Worm (Caenorhabditis elegans) whole organism, young adult: ENCODE data around the gene H20E11.1.
A peak's percentile ranks its signal among the peaks of the same experiment; 100 is the strongest.

ENCODE experiments used
- F22D6.2 ChIP-seq: sonication (generic microtip); optimal IDR thresholded peaks from 2 replicates; lab custom pipeline; 2016; ENCODE audit warnings: mild to moderate bottlenecking, missing genetic modification characterization, missing compliant biosample characterization
- F23B12.7 ChIP-seq: sonication (generic microtip); optimal IDR thresholded peaks from 2 replicates; lab custom pipeline; 2017; ENCODE audit warnings: missing genetic modification characterization, mild to moderate bottlenecking, missing compliant biosample characterization, antibody characterized with exemption, moderate library complexity; ENCODE audit not compliant: insufficient read depth
- F52B5.7 ChIP-seq: sonication (generic microtip); optimal IDR thresholded peaks from 2 replicates; lab custom pipeline; 2016; ENCODE audit warnings: mild to moderate bottlenecking, missing genetic modification characterization, missing compliant biosample characterization
- F57A8.1 ChIP-seq: fragments of 200-800 bp; sonication (Bioruptor generic); optimal IDR thresholded peaks from 2 replicates; lab custom pipeline; 2018; ENCODE audit warnings: mild to moderate bottlenecking, missing genetic modification characterization, moderate library complexity, missing compliant biosample characterization
- K11D2.4 ChIP-seq: fragments of 200-800 bp; sonication (Bioruptor generic); IDR thresholded peaks from 2 replicates; pipeline ENCODE4 v1.3.6; 2022; ENCODE audit warnings: missing genetic modification reagents, missing genetic modification characterization, missing compliant biosample characterization
- T07F8.4 ChIP-seq: sonication (generic microtip); optimal IDR thresholded peaks from 2 replicates; lab custom pipeline; 2016; ENCODE audit warnings: mild to moderate bottlenecking, missing genetic modification characterization, moderate library complexity, missing compliant biosample characterization
- ZK185.1 ChIP-seq: sonication (generic microtip); optimal IDR thresholded peaks from 2 replicates; lab custom pipeline; 2016; ENCODE audit warnings: mild to moderate bottlenecking, missing genetic modification characterization, missing compliant biosample characterization; ENCODE audit not compliant: poor library complexity, severe bottlenecking
- aptf-3 ChIP-seq: fragments of 200-800 bp; sonication (Bioruptor generic); IDR thresholded peaks from 2 replicates; pipeline ENCODE4 v1.3.6; 2022; ENCODE audit warnings: missing genetic modification characterization, missing compliant biosample characterization
- atf-7 ChIP-seq: sonication (generic microtip); optimal IDR thresholded peaks from 2 replicates; lab custom pipeline; 2017; ENCODE audit warnings: mild to moderate bottlenecking, missing genetic modification characterization, missing compliant biosample characterization
- athp-1 ChIP-seq: sonication (generic microtip); optimal IDR thresholded peaks from 2 replicates; lab custom pipeline; 2017; ENCODE audit warnings: mild to moderate bottlenecking, missing genetic modification characterization, missing compliant biosample characterization
- attf-3 ChIP-seq: fragments of 200-800 bp; sonication (Bioruptor generic); conservative IDR thresholded peaks from 2 replicates; pipeline ENCODE4 v1.3.6; 2022; ENCODE audit warnings: missing genetic modification reagents, missing genetic modification characterization, missing compliant biosample characterization
- attf-6 ChIP-seq: fragments of 200-800 bp; sonication (Bioruptor generic); IDR thresholded peaks from 2 replicates; pipeline ENCODE4 v1.3.6; 2022; ENCODE audit warnings: missing genetic modification reagents, missing genetic modification characterization, missing compliant biosample characterization
- bed-1 ChIP-seq: fragments of 200-800 bp; sonication (Bioruptor generic); IDR thresholded peaks from 2 replicates; pipeline ENCODE4 v1.3.6; 2022; ENCODE audit warnings: missing genetic modification reagents, missing genetic modification characterization, missing compliant biosample characterization
- cebp-1 ChIP-seq, 2 experiments: fragments of 200-800 bp in 1 of 2; sonication (Bioruptor generic) in 1 of 2; sonication (generic microtip) in 1 of 2; IDR thresholded peaks in 1 of 2; optimal IDR thresholded peaks in 1 of 2; 2 replicates each; pipeline versions ENCODE4 v1.3.6 to Lab custom; 2017 to 2022; ENCODE audit warnings: missing compliant biosample characterization in 2 of 2, missing genetic modification characterization in 2 of 2, mild to moderate bottlenecking in 1 of 2, missing genetic modification reagents in 1 of 2, moderate library complexity in 1 of 2
- ceh-27 ChIP-seq: fragments of 200-800 bp; sonication (Bioruptor generic); optimal IDR thresholded peaks from 2 replicates; lab custom pipeline; 2018; ENCODE audit warnings: mild to moderate bottlenecking, missing genetic modification characterization, moderate library complexity, missing compliant biosample characterization
- ceh-58 ChIP-seq: fragments of 200-800 bp; sonication (Bioruptor generic); IDR thresholded peaks from 2 replicates; pipeline ENCODE4 v1.3.6; 2022; ENCODE audit warnings: missing genetic modification characterization, missing compliant biosample characterization
- ceh-91 ChIP-seq: fragments of 200-800 bp; sonication (Bioruptor generic); IDR thresholded peaks from 2 replicates; pipeline ENCODE4 v1.3.6; 2022; ENCODE audit warnings: missing genetic modification reagents, missing genetic modification characterization, missing compliant biosample characterization
- chd-7 ChIP-seq: sonication (generic microtip); optimal IDR thresholded peaks from 2 replicates; lab custom pipeline; 2016; ENCODE audit warnings: mild to moderate bottlenecking, missing genetic modification characterization, moderate library complexity, missing compliant biosample characterization
- die-1 ChIP-seq: sonication (generic microtip); optimal IDR thresholded peaks from 2 replicates; lab custom pipeline; 2016; ENCODE audit warnings: missing genotype, mild to moderate bottlenecking, missing genetic modification characterization, missing compliant biosample characterization
- dox-1 ChIP-seq: fragments of 200-800 bp; sonication (Bioruptor generic); IDR thresholded peaks from 2 replicates; pipeline ENCODE4 v1.3.6; 2022; ENCODE audit warnings: missing genetic modification reagents, missing genetic modification characterization, missing compliant biosample characterization
- dpff-1 ChIP-seq: sonication (generic microtip); optimal IDR thresholded peaks from 2 replicates; lab custom pipeline; 2017; ENCODE audit warnings: mild to moderate bottlenecking, missing genetic modification characterization, missing compliant biosample characterization
- egl-44 ChIP-seq: fragments of 200-800 bp; sonication (Bioruptor generic); IDR thresholded peaks from 2 replicates; pipeline ENCODE4 v1.3.6; 2022; ENCODE audit warnings: missing genetic modification reagents, missing genetic modification characterization, missing compliant biosample characterization
- egrh-3 ChIP-seq: fragments of 200-800 bp; sonication (Bioruptor generic); IDR thresholded peaks from 2 replicates; pipeline ENCODE4 v1.3.6; 2022; ENCODE audit warnings: missing genetic modification reagents, missing genetic modification characterization, missing compliant biosample characterization
- ekl-4 ChIP-seq: fragments of 200-800 bp; sonication (Bioruptor generic); IDR thresholded peaks from 2 replicates; pipeline ENCODE4 v1.3.6; 2022; ENCODE audit warnings: missing genetic modification reagents, missing genetic modification characterization, missing compliant biosample characterization
- gei-17 ChIP-seq: fragments of 200-800 bp; sonication (Bioruptor generic); optimal IDR thresholded peaks from 2 replicates; lab custom pipeline; 2018; ENCODE audit warnings: mild to moderate bottlenecking, missing genetic modification characterization, missing compliant biosample characterization
- him-1 ChIP-seq: sonication (generic microtip); optimal IDR thresholded peaks from 2 replicates; lab custom pipeline; 2016; ENCODE audit warnings: missing genotype, missing genetic modification reagents, missing genetic modification characterization, missing compliant biosample characterization
- hmg-1.2 ChIP-seq: fragments of 200-800 bp; sonication (Bioruptor generic); IDR thresholded peaks from 2 replicates; pipeline ENCODE4 v1.3.6; 2022; ENCODE audit warnings: missing genetic modification reagents, missing genetic modification characterization, missing compliant biosample characterization
- hmg-20 ChIP-seq: fragments of 200-800 bp; sonication (Bioruptor generic); IDR thresholded peaks from 2 replicates; pipeline ENCODE4 v1.3.6; 2022; ENCODE audit warnings: missing genetic modification reagents, missing genetic modification characterization, missing compliant biosample characterization
- lin-40 ChIP-seq: sonication (generic microtip); optimal IDR thresholded peaks from 2 replicates; lab custom pipeline; 2016; ENCODE audit warnings: missing genetic modification characterization, mild to moderate bottlenecking, missing compliant biosample characterization, missing genotype, missing genetic modification reagents
- lsy-27 ChIP-seq: sonication (generic microtip); optimal IDR thresholded peaks from 2 replicates; lab custom pipeline; 2017; ENCODE audit warnings: missing genetic modification characterization, mild to moderate bottlenecking, missing compliant biosample characterization, antibody characterized with exemption, missing genotype, borderline replicate concordance; ENCODE audit not compliant: insufficient read depth
- madf-10 ChIP-seq: sonication (generic microtip); optimal IDR thresholded peaks from 2 replicates; lab custom pipeline; 2016; ENCODE audit warnings: mild to moderate bottlenecking, missing genetic modification characterization, missing compliant biosample characterization
- madf-8 ChIP-seq: fragments of 200-800 bp; sonication (Bioruptor generic); conservative IDR thresholded peaks from 2 replicates; pipeline ENCODE4 v1.3.6; 2022; ENCODE audit warnings: missing genetic modification reagents, missing genetic modification characterization, missing compliant biosample characterization
- nhr-120 ChIP-seq: fragments of 200-800 bp; sonication (Bioruptor generic); IDR thresholded peaks from 2 replicates; pipeline ENCODE4 v1.3.6; 2022; ENCODE audit warnings: missing genetic modification characterization, missing compliant biosample characterization
- pbrm-1 ChIP-seq: fragments of 200-800 bp; sonication (Bioruptor generic); IDR thresholded peaks from 2 replicates; pipeline ENCODE4 v1.3.6; 2022; ENCODE audit warnings: missing genetic modification reagents, missing genetic modification characterization, missing compliant biosample characterization
- sdz-38 ChIP-seq: sonication (generic microtip); optimal IDR thresholded peaks from 2 replicates; lab custom pipeline; 2016; ENCODE audit warnings: missing genotype, missing genetic modification characterization, missing compliant biosample characterization
- snpc-1.1 ChIP-seq: sonication (generic microtip); optimal IDR thresholded peaks from 2 replicates; lab custom pipeline; 2017; ENCODE audit warnings: missing genetic modification characterization, mild to moderate bottlenecking, missing compliant biosample characterization, antibody characterized with exemption, moderate library complexity, missing genotype, missing genetic modification reagents; ENCODE audit not compliant: insufficient read depth
- snpc-1.3 ChIP-seq: sonication (generic microtip); optimal IDR thresholded peaks from 2 replicates; lab custom pipeline; 2017; ENCODE audit warnings: missing genetic modification characterization, mild to moderate bottlenecking, missing compliant biosample characterization, antibody characterized with exemption, moderate library complexity, missing genotype, missing genetic modification reagents; ENCODE audit not compliant: insufficient read depth
- snpc-4 ChIP-seq, 5 experiments: fragments of 150-350 bp in 1 of 5; sonication (generic microtip) in 4 of 5; optimal IDR thresholded peaks; 2 replicates each; lab custom pipeline; 2014 to 2018; ENCODE audit warnings: missing genetic modification characterization in 5 of 5, missing biosample characterization in 3 of 5, antibody characterized with exemption in 2 of 5, mild to moderate bottlenecking in 2 of 5, missing compliant biosample characterization in 2 of 5, missing genotype in 2 of 5, moderate library complexity in 2 of 5, missing genetic modification reagents in 1 of 5
- somi-1 ChIP-seq: fragments of 200-800 bp; sonication (Bioruptor generic); optimal IDR thresholded peaks from 2 replicates; lab custom pipeline; 2018; ENCODE audit warnings: mild to moderate bottlenecking, missing genetic modification characterization, missing compliant biosample characterization
- tbp1 ChIP-seq: fragments of 200-800 bp; sonication (Bioruptor generic); optimal IDR thresholded peaks from 2 replicates; lab custom pipeline; 2018; ENCODE audit warnings: mild to moderate bottlenecking, missing genetic modification characterization, missing compliant biosample characterization
- unc-62 ChIP-seq: fragments of 150-350 bp; optimal IDR thresholded peaks from 2 replicates; lab custom pipeline; 2014; ENCODE audit warnings: missing biosample characterization, missing genetic modification reagents, missing genetic modification characterization
- zim-3 ChIP-seq: sonication (generic microtip); optimal IDR thresholded peaks from 2 replicates; lab custom pipeline; 2017; ENCODE audit warnings: mild to moderate bottlenecking, missing genetic modification characterization, moderate library complexity, missing compliant biosample characterization
- ztf-18 ChIP-seq: sonication (generic microtip); optimal IDR thresholded peaks from 2 replicates; lab custom pipeline; 2016; ENCODE audit warnings: missing genotype, mild to moderate bottlenecking, missing genetic modification characterization, missing compliant biosample characterization

The H20E11.1 gene

DNA sequence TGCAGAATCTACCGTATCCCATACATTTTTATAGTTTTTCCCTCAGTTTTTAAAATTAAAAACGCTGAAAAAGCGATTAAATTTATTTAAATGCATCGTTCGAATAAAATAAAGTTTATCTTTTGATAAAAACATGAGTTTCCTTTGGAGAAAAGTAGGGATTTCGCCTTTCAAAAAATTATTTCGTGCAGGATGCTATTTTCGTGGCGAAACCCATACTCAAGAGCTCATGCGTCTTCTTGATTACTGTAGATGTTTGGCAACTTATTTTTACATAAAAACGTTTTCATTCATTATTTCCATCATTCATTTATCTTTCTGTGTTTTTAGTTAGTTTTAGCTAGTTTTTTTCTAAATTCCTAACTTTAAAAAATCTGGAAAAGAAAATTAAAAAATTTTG is 40.0 kb upstream of the H20E11.1 start (continued):
- TF ChIP-seq ceh-91 (GFP tag; lab: Robert Waterston, UW) (peak; percentile 59), dox-1 (0 out of 2 replicates have a peak, but pooled peaks have one; percentile 4), madf-8 (GFP tag; lab: Robert Waterston, UW) (peak; percentile 26; the same call in 1 of the 2 replicates), tbp1 (GFP tag; lab: Kevin White, UChicago) (peak; percentile 32)

DNA sequence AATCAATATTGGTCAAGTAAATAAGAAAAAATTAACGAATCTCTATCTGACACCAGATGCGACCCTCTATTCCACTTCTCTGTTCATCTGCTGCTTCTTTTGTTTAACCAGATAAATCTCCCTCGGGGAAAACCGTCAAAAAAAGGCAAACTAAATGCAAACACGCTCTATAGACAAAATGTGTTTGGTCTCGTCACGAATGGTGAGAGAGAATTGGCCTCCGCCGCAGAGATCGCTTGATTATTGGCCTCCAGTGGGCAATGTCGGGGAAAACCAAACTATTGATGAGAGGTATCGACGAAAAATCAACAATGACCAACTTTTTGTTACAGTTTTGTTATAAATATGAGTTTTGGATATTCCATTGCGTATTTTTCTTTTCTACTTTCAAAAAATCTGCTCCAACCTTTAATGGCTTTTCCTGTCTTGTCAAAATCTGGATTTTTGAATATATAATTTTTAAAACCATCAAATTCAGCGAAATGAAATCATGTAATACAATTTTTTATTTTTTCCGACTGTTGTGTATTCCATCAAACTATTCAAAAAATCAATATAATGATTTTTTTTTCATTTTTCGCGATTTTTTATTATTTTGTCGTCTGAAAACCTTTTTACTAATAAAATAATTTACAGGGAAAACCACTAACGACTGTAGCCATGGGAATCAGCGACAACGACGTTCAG is 39.4 kb upstream of the H20E11.1 start, which contains the start of the genes C17H12.2 and vha-8:
Gene C17H12.2 (minus strand): TSS at position 51 of the 687 bp plus-strand sequence.
Gene vha-8 (plus strand): TSS at position 637 of the 687 bp plus-strand sequence.
- TF ChIP-seq somi-1 (GFP tag; lab: Kevin White, UChicago) (peak; percentile 73), attf-3 (GFP tag; lab: Robert Waterston, UW) (0 out of 2 replicates have a peak, but pooled peaks have one; percentile 42), F22D6.2 (tag; lab: Kevin White, UChicago) (no peak), hmg-1.2 (GFP tag; lab: Robert Waterston, UW) (peak; percentile 28; the same call in 1 of the 2 replicates), dpff-1 (tag; lab: Kevin White, UChicago) (no peak), ZK185.1 (tag; lab: Kevin White, UChicago) (peak; percentile 65), zim-3 (tag; lab: Kevin White, UChicago) (no peak), sdz-38 (tag; lab: Kevin White, UChicago) (no peak), F23B12.7 (tag; lab: Kevin White, UChicago) (peak; percentile 85), attf-6 (GFP tag; lab: Robert Waterston, UW) (no peak), snpc-4 (GFP tag; optimal IDR thresholded peaks at IDR 0.05; lab: Kevin White, UChicago) (peak; percentile 45), snpc-4 (tag; optimal IDR thresholded peaks at IDR 0.05; lab: Kevin White, UChicago) (peak; percentile 29 to 68 (median 56)), aptf-3 (GFP tag; lab: Robert Waterston, UW) (no peak), hmg-20 (no peak), unc-62 (peak; percentile 34), athp-1 (tag; lab: Kevin White, UChicago) (peak; percentile 44), pbrm-1 (GFP tag; lab: Robert Waterston, UW) (peak; percentile 84), atf-7 (tag; lab: Kevin White, UChicago) (peak; percentile 26), snpc-1.1 (tag; lab: Kevin White, UChicago) (no peak), K11D2.4 (peak; percentile 76; the same call in 1 of the 2 replicates), F57A8.1 (GFP tag; lab: Kevin White, UChicago) (no peak), ceh-27 (GFP tag; lab: Kevin White, UChicago) (peak; percentile 91), madf-10 (tag; lab: Kevin White, UChicago) (peak; percentile 76), him-1 (tag; lab: Kevin White, UChicago) (no peak), T07F8.4 (tag; lab: Kevin White, UChicago) (no peak), bed-1 (GFP tag; lab: Robert Waterston, UW) (no peak), ekl-4 (GFP tag; lab: Robert Waterston, UW) (peak; percentile 82), chd-7 (tag; lab: Kevin White, UChicago) (peak; percentile 46), cebp-1 (GFP tag; IDR thresholded peaks at IDR 0.05; lab: Robert Waterston, UW) (0 out of 2 replicates have a peak, but pooled peaks have one; percentile 19), cebp-1 (tag; optimal IDR thresholded peaks at IDR 0.05; lab: Kevin White, UChicago) (peak; percentile 83), egl-44 (GFP tag; lab: Robert Waterston, UW) (0 out of 2 replicates have a peak, but pooled peaks have one; percentile 51), F52B5.7 (no peak), ztf-18 (tag; lab: Kevin White, UChicago) (peak; percentile 39), lin-40 (tag; lab: Kevin White, UChicago) (peak; percentile 88), die-1 (tag; lab: Kevin White, UChicago) (no peak), lsy-27 (tag; lab: Kevin White, UChicago) (no peak), snpc-1.3 (tag; lab: Kevin White, UChicago) (no peak), nhr-120 (GFP tag; lab: Robert Waterston, UW) (no peak), gei-17 (GFP tag; lab: Kevin White, UChicago) (peak; percentile 9), egrh-3 (GFP tag; lab: Robert Waterston, UW) (no peak), ceh-58 (GFP tag; lab: Robert Waterston, UW) (no peak)
